Worm (Caenorhabditis elegans) whole organism, young adult: ENCODE data around the gene pho-5.

Source experiments
- D2030.7 ChIP-seq: fragments of 200-800 bp; sonication (Bioruptor generic); IDR thresholded peaks from 2 replicates; pipeline ENCODE4 v1.3.6; 2022; ENCODE audit warnings: missing genetic modification reagents, missing genetic modification characterization, missing compliant biosample characterization
- F39B2.1 ChIP-seq: fragments of 200-800 bp; sonication (Bioruptor generic); IDR thresholded peaks from 2 replicates; pipeline ENCODE4 v1.3.6; 2022; ENCODE audit warnings: missing genetic modification reagents, missing genetic modification characterization, missing compliant biosample characterization
- K11D2.4 ChIP-seq: fragments of 200-800 bp; sonication (Bioruptor generic); IDR thresholded peaks from 2 replicates; pipeline ENCODE4 v1.3.6; 2022; ENCODE audit warnings: missing genetic modification reagents, missing genetic modification characterization, missing compliant biosample characterization
- T26A5.8 ChIP-seq: sonication (generic microtip); optimal IDR thresholded peaks from 2 replicates; lab custom pipeline; 2016; ENCODE audit warnings: missing genetic modification characterization, missing compliant biosample characterization
- Y53F4B.3 ChIP-seq: fragments of 200-800 bp; sonication (Bioruptor generic); IDR thresholded peaks from 2 replicates; pipeline ENCODE4 v1.3.6; 2022; ENCODE audit warnings: missing genetic modification reagents, missing genetic modification characterization, missing compliant biosample characterization
- Y95B8A.8 ChIP-seq: fragments of 200-800 bp; sonication (Bioruptor generic); IDR thresholded peaks from 2 replicates; pipeline ENCODE4 v1.3.6; 2022; ENCODE audit warnings: missing genetic modification reagents, missing genetic modification characterization, missing compliant biosample characterization
- aptf-2 ChIP-seq: fragments of 200-800 bp; sonication (Bioruptor generic); conservative IDR thresholded peaks from 2 replicates; pipeline ENCODE4 v1.3.6; 2022; ENCODE audit warnings: missing genetic modification reagents, missing genetic modification characterization, missing compliant biosample characterization
- atf-7 ChIP-seq: sonication (generic microtip); optimal IDR thresholded peaks from 2 replicates; lab custom pipeline; 2017; ENCODE audit warnings: mild to moderate bottlenecking, missing genetic modification characterization, missing compliant biosample characterization
- attf-3 ChIP-seq: fragments of 200-800 bp; sonication (Bioruptor generic); conservative IDR thresholded peaks from 2 replicates; pipeline ENCODE4 v1.3.6; 2022; ENCODE audit warnings: missing genetic modification reagents, missing genetic modification characterization, missing compliant biosample characterization
- ccch-3 ChIP-seq: fragments of 200-800 bp; sonication (Bioruptor generic); optimal IDR thresholded peaks from 2 replicates; lab custom pipeline; 2018; ENCODE audit warnings: mild to moderate bottlenecking, missing genetic modification characterization, missing compliant biosample characterization
- ceh-27 ChIP-seq: fragments of 200-800 bp; sonication (Bioruptor generic); optimal IDR thresholded peaks from 2 replicates; lab custom pipeline; 2018; ENCODE audit warnings: mild to moderate bottlenecking, missing genetic modification characterization, moderate library complexity, missing compliant biosample characterization
- ceh-58 ChIP-seq: fragments of 200-800 bp; sonication (Bioruptor generic); IDR thresholded peaks from 2 replicates; pipeline ENCODE4 v1.3.6; 2022; ENCODE audit warnings: missing genetic modification characterization, missing compliant biosample characterization
- ceh-91 ChIP-seq: fragments of 200-800 bp; sonication (Bioruptor generic); IDR thresholded peaks from 2 replicates; pipeline ENCODE4 v1.3.6; 2022; ENCODE audit warnings: missing genetic modification reagents, missing genetic modification characterization, missing compliant biosample characterization
- dpl-1 ChIP-seq: fragments of 150-350 bp; optimal IDR thresholded peaks from 2 replicates; lab custom pipeline; 2014; ENCODE audit warnings: missing biosample characterization, missing genetic modification reagents, missing genetic modification characterization
- efl-1 ChIP-seq: fragments of 150-350 bp; optimal IDR thresholded peaks from 2 replicates; lab custom pipeline; 2014; ENCODE audit warnings: missing biosample characterization, missing genetic modification reagents, missing genetic modification characterization
- gei-17 ChIP-seq: fragments of 200-800 bp; sonication (Bioruptor generic); optimal IDR thresholded peaks from 2 replicates; lab custom pipeline; 2018; ENCODE audit warnings: mild to moderate bottlenecking, missing genetic modification characterization, missing compliant biosample characterization
- hlh-12 ChIP-seq: sonication (generic microtip); optimal IDR thresholded peaks from 2 replicates; lab custom pipeline; 2016; ENCODE audit warnings: missing genetic modification characterization, missing compliant biosample characterization
- hlh-26 ChIP-seq: fragments of 200-800 bp; sonication (Bioruptor generic); conservative IDR thresholded peaks from 2 replicates; pipeline ENCODE4 v1.3.6; 2022; ENCODE audit warnings: missing genetic modification reagents, missing genetic modification characterization, missing compliant biosample characterization
- hmg-20 ChIP-seq: fragments of 200-800 bp; sonication (Bioruptor generic); IDR thresholded peaks from 2 replicates; pipeline ENCODE4 v1.3.6; 2022; ENCODE audit warnings: missing genetic modification reagents, missing genetic modification characterization, missing compliant biosample characterization
- hrde-1 ChIP-seq: sonication (generic microtip); optimal IDR thresholded peaks from 2 replicates; lab custom pipeline; 2016; ENCODE audit warnings: missing genetic modification characterization, mild to moderate bottlenecking, missing compliant biosample characterization, moderate library complexity, missing genotype, missing genetic modification reagents, borderline replicate concordance
- lag-1 ChIP-seq: fragments of 200-800 bp; sonication (Bioruptor generic); IDR thresholded peaks from 2 replicates; pipeline ENCODE4 v1.3.6; 2022; ENCODE audit warnings: missing genetic modification reagents, missing genetic modification characterization, missing compliant biosample characterization
- let-526 ChIP-seq: fragments of 200-800 bp; sonication (Bioruptor generic); IDR thresholded peaks from 2 replicates; pipeline ENCODE4 v1.3.6; 2022; ENCODE audit warnings: missing genetic modification reagents, missing genetic modification characterization, missing compliant biosample characterization
- lin-26 ChIP-seq: fragments of 200-800 bp; sonication (Bioruptor generic); IDR thresholded peaks from 2 replicates; pipeline ENCODE4 v1.3.6; 2022; ENCODE audit warnings: missing genetic modification reagents, missing genetic modification characterization, missing compliant biosample characterization
- lin-40 ChIP-seq: sonication (generic microtip); optimal IDR thresholded peaks from 2 replicates; lab custom pipeline; 2016; ENCODE audit warnings: missing genetic modification characterization, mild to moderate bottlenecking, missing compliant biosample characterization, missing genotype, missing genetic modification reagents
- lin-54 ChIP-seq: fragments of 200-800 bp; sonication (Bioruptor generic); optimal IDR thresholded peaks from 2 replicates; lab custom pipeline; 2018; ENCODE audit warnings: mild to moderate bottlenecking, missing genetic modification characterization, missing compliant biosample characterization
- lsl-1 ChIP-seq: fragments of 200-800 bp; sonication (Bioruptor generic); optimal IDR thresholded peaks from 2 replicates; lab custom pipeline; 2018; ENCODE audit warnings: mild to moderate bottlenecking, missing genetic modification characterization, moderate library complexity, missing compliant biosample characterization
- lsy-27 ChIP-seq: sonication (generic microtip); optimal IDR thresholded peaks from 2 replicates; lab custom pipeline; 2017; ENCODE audit warnings: missing genetic modification characterization, mild to moderate bottlenecking, missing compliant biosample characterization, antibody characterized with exemption, missing genotype, borderline replicate concordance; ENCODE audit not compliant: insufficient read depth
- madf-3 ChIP-seq: fragments of 200-800 bp; sonication (Bioruptor generic); IDR thresholded peaks from 2 replicates; pipeline ENCODE4 v1.3.6; 2022; ENCODE audit warnings: missing genetic modification reagents, missing genetic modification characterization, missing compliant biosample characterization
- madf-6 ChIP-seq: fragments of 200-800 bp; sonication (Bioruptor generic); IDR thresholded peaks from 2 replicates; pipeline ENCODE4 v1.3.6; 2022; ENCODE audit warnings: missing genetic modification reagents, missing genetic modification characterization, missing compliant biosample characterization
- mcd-1 ChIP-seq: fragments of 200-800 bp; sonication (Bioruptor generic); IDR thresholded peaks from 2 replicates; pipeline ENCODE4 v1.3.6; 2022; ENCODE audit warnings: missing genetic modification reagents, missing genetic modification characterization, missing compliant biosample characterization
- nfyb-1 ChIP-seq: fragments of 200-800 bp; sonication (Bioruptor generic); IDR thresholded peaks from 2 replicates; pipeline ENCODE4 v1.3.6; 2022; ENCODE audit warnings: missing genetic modification reagents, missing genetic modification characterization, missing compliant biosample characterization
- nhr-120 ChIP-seq: fragments of 200-800 bp; sonication (Bioruptor generic); IDR thresholded peaks from 2 replicates; pipeline ENCODE4 v1.3.6; 2022; ENCODE audit warnings: missing genetic modification characterization, missing compliant biosample characterization
- nhr-179 ChIP-seq: sonication (generic microtip); optimal IDR thresholded peaks from 2 replicates; lab custom pipeline; 2016; ENCODE audit warnings: mild to moderate bottlenecking, missing genetic modification characterization, missing compliant biosample characterization
- repo-1 ChIP-seq: sonication (generic microtip); optimal IDR thresholded peaks from 2 replicates; lab custom pipeline; 2017; ENCODE audit warnings: mild to moderate bottlenecking, missing genetic modification characterization, missing compliant biosample characterization
- rpc-1 ChIP-seq, 2 experiments: fragments of 150-350 bp in 1 of 2; sonication (generic microtip) in 1 of 2; optimal IDR thresholded peaks; 2 replicates each; lab custom pipeline; 2014 to 2018; ENCODE audit warnings: missing biosample characterization in 1 of 2, missing genetic modification characterization in 1 of 2, missing genetic modification reagents in 1 of 2, missing genotype in 1 of 2
- sea-2 ChIP-seq: fragments of 200-800 bp; sonication (Bioruptor generic); IDR thresholded peaks from 2 replicates; pipeline ENCODE4 v1.3.6; 2022; ENCODE audit warnings: missing genetic modification characterization, missing compliant biosample characterization
- somi-1 ChIP-seq: fragments of 200-800 bp; sonication (Bioruptor generic); optimal IDR thresholded peaks from 2 replicates; lab custom pipeline; 2018; ENCODE audit warnings: mild to moderate bottlenecking, missing genetic modification characterization, missing compliant biosample characterization
- ztf-3 ChIP-seq: fragments of 200-800 bp; sonication (Bioruptor generic); optimal IDR thresholded peaks from 2 replicates; lab custom pipeline; 2018; ENCODE audit warnings: mild to moderate bottlenecking, missing genetic modification characterization, missing compliant biosample characterization

Gene pho-5

ce11 chrIII:7297045-7297680 is 11.5 kb upstream of the pho-5 start:
- TF ChIP-seq lin-40 (peak; percentile 31), lsl-1 (no peak), mcd-1 (GFP tag; lab: Robert Waterston, UW) (no peak), lsy-27 (tag; lab: Kevin White, UChicago) (no peak), ceh-27 (GFP tag; lab: Kevin White, UChicago) (no peak), atf-7 (peak; percentile 31), ceh-58 (GFP tag; lab: Robert Waterston, UW) (no peak), Y53F4B.3 (no peak)
- TF ChIP-seq, all 124 proteins: peak for 2

- TF ChIP-seq ceh-27 (GFP tag; lab: Kevin White, UChicago), result peak; percentile 12
- TF ChIP-seq lag-1 (GFP tag; lab: Robert Waterston, UW), result no peak
- no peak for TF ChIP-seq T26A5.8 (tag; lab: Kevin White, UChicago)
- no peak for TF ChIP-seq F39B2.1 (GFP tag; lab: Robert Waterston, UW)
- no peak for TF ChIP-seq madf-3 (GFP tag; lab: Robert Waterston, UW)
- TF ChIP-seq let-526 (GFP tag; lab: Robert Waterston, UW), result no peak
- no peak for TF ChIP-seq hmg-20 (GFP tag; lab: Robert Waterston, UW)
- no peak for TF ChIP-seq atf-7
- TF ChIP-seq lin-26, result no peak
- TF ChIP-seq sea-2 (GFP tag; lab: Robert Waterston, UW), result no peak
- TF ChIP-seq nfyb-1, result 0 out of 2 replicates have a peak, but pooled peaks have one; percentile 31
- TF ChIP-seq K11D2.4, result no peak
- TF ChIP-seq Y95B8A.8, result no peak
- TF ChIP-seq nhr-179 (tag; lab: Kevin White, UChicago), result no peak
These were observed 10.5 kb upstream of the pho-5 start for ce11 chrIII:7296092-7296668.

- TF ChIP-seq hlh-12 (tag; lab: Kevin White, UChicago), result no peak
- no peak for TF ChIP-seq hmg-20 (GFP tag; lab: Robert Waterston, UW)
- TF ChIP-seq ceh-91 (GFP tag; lab: Robert Waterston, UW), result no peak
- no peak for TF ChIP-seq repo-1 (tag; lab: Kevin White, UChicago)
- TF ChIP-seq lsl-1, result peak; percentile 69
- no peak for TF ChIP-seq rpc-1 (optimal IDR thresholded peaks at IDR 0.05; lab: Kevin White, UChicago)
- TF ChIP-seq rpc-1 (tag; optimal IDR thresholded peaks at IDR 0.05; lab: Kevin White, UChicago), result no peak
- TF ChIP-seq somi-1 (GFP tag; lab: Kevin White, UChicago), result no peak
- TF ChIP-seq dpl-1 (GFP tag; lab: Kevin White, UChicago), result no peak
- no peak for TF ChIP-seq F39B2.1 (GFP tag; lab: Robert Waterston, UW)
- TF ChIP-seq nhr-120 (GFP tag; lab: Robert Waterston, UW), result no peak
- TF ChIP-seq D2030.7 (GFP tag; lab: Robert Waterston, UW), result peak; percentile 44; the same call in 1 of the 2 replicates
- no peak for TF ChIP-seq mcd-1 (GFP tag; lab: Robert Waterston, UW)
- TF ChIP-seq aptf-2 (GFP tag; lab: Robert Waterston, UW), result no peak
- no peak for TF ChIP-seq gei-17 (GFP tag; lab: Kevin White, UChicago)
- TF ChIP-seq attf-3, result no peak
- TF ChIP-seq madf-3 (GFP tag; lab: Robert Waterston, UW), result no peak
- TF ChIP-seq efl-1, result peak; percentile 16
- no peak for TF ChIP-seq lin-54 (GFP tag; lab: Kevin White, UChicago)
- TF ChIP-seq ztf-3 (GFP tag; lab: Kevin White, UChicago), result no peak
- no peak for TF ChIP-seq hrde-1 (tag; lab: Kevin White, UChicago)
- TF ChIP-seq T26A5.8 (tag; lab: Kevin White, UChicago), result no peak
- peak; percentile 10; the same call in 1 of the 2 replicates for TF ChIP-seq madf-6 (GFP tag; lab: Robert Waterston, UW)
- no peak for TF ChIP-seq hlh-26 (GFP tag; lab: Robert Waterston, UW)
- no peak for TF ChIP-seq ccch-3
These were observed 7.5 kb upstream of the pho-5 start, which contains the start of gene cwf-19L2 for ce11 chrIII:7293075-7293684. Gene cwf-19L2 (plus strand): TSS chrIII:7293634.
